Fruit fly (Drosophila melanogaster): ENCODE results near the gene CG14238.

The CG14238 gene

DNA sequence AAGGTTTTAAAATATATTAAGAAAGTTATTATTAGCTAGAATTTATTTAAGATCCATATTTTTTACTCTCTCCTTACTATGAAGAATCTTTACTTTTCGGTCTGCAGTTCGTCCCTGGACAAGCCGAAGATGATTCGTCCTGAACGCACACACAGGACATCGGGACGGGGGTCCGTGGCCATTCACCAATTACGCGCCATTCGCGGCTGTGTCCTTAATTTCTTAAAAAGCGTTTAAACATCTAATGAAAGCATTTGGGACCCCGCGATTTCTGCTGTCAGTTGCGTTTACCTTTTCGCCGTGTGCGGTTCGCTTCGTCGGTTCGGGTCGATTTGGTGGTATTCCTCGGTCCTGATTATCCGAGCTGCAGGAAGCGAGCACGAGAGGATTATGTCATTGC lies at the start of gene CG14238:
TSS of gene CG14238 (plus strand) at position 301 of the 400 bp plus-strand sequence.
- no peak for TF ChIP-seq CG3032 (tag; optimal IDR thresholded peaks at IDR 0.05)
- TF ChIP-seq CG10631 (GFP tag; optimal IDR thresholded peaks at IDR 0.05), result no peak
- no peak for TF ChIP-seq Eip93F (GFP tag; optimal IDR thresholded peaks at IDR 0.05)

DNA sequence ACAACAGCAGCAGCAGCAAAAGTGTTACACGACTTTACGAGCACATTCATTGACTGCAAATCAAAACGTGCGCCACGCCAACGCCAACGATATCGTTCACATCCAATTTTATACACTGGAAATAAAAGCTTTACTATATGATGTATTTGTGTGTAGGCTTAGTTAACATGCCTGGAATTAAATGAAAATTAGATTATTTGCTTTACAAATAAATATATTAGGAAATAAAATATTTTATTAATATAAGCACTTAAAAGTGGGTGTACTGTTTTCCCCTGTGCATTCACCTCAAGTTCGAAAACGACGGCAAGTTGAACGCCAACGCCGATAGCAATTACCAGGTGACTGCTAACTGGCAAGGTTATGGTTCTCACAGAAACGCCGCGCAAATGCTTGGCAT lies 48.3 kb upstream of the CG14238 start:
- TF ChIP-seq fd85E (GFP tag; optimal IDR thresholded peaks at IDR 0.05) (no peak), Sox14 (GFP tag; optimal IDR thresholded peaks at IDR 0.05) (no peak), CG6276 (GFP tag; optimal IDR thresholded peaks at IDR 0.05) (peak; percentile 24), cyc (GFP tag; optimal IDR thresholded peaks at IDR 0.05) (no peak), Sox15 (GFP tag; optimal IDR thresholded peaks at IDR 0.05) (no peak), CG7368 (GFP tag; optimal IDR thresholded peaks at IDR 0.05) (no peak), OdsH (GFP tag; optimal IDR thresholded peaks at IDR 0.05) (no peak), CG11902 (GFP tag; optimal IDR thresholded peaks at IDR 0.05) (no peak), CG6854 (GFP tag; optimal IDR thresholded peaks at IDR 0.05) (no peak), CG31627 (GFP tag; optimal IDR thresholded peaks at IDR 0.05) (no peak), CG9139 (GFP tag; optimal IDR thresholded peaks at IDR 0.05) (no peak), CG15336 (GFP tag; IDR thresholded peaks at IDR 0.05) (no peak), Eip93F (GFP tag; optimal IDR thresholded peaks at IDR 0.05) (no peak), eg (GFP tag; IDR thresholded peaks at IDR 0.05) (peak; percentile 84), Ets96B (tag; optimal IDR thresholded peaks at IDR 0.05) (no peak), Hr4 (GFP tag; optimal IDR thresholded peaks at IDR 0.05) (no peak), acj6 (GFP tag; optimal IDR thresholded peaks at IDR 0.05) (no peak), Lpt (GFP tag; optimal IDR thresholded peaks at IDR 0.05) (no peak), lz (GFP tag; optimal IDR thresholded peaks at IDR 0.05) (no peak), CG8319 (GFP tag; optimal IDR thresholded peaks at IDR 0.05) (no peak), CG6808 (GFP tag; optimal IDR thresholded peaks at IDR 0.05) (no peak), dac (GFP tag; optimal IDR thresholded peaks at IDR 0.05) (no peak), achi (GFP tag; optimal IDR thresholded peaks at IDR 0.05) (no peak), Sox102F (GFP tag; optimal IDR thresholded peaks at IDR 0.05) (no peak), CG32006 (GFP tag; optimal IDR thresholded peaks at IDR 0.05) (peak; percentile 10), CG10631 (GFP tag; optimal IDR thresholded peaks at IDR 0.05) (no peak), fd59A (GFP tag; optimal IDR thresholded peaks at IDR 0.05) (no peak), Met (GFP tag; optimal IDR thresholded peaks at IDR 0.05) (no peak), CG6792 (GFP tag; optimal IDR thresholded peaks at IDR 0.05) (no peak), CG6163 (GFP tag; IDR thresholded peaks at IDR 0.05) (peak; percentile 49; the same call in 1 of the 3 replicates), CG34406 (GFP tag; optimal IDR thresholded peaks at IDR 0.05) (no peak), svp (GFP tag) (no peak), CG3919 (GFP tag; optimal IDR thresholded peaks at IDR 0.05) (no peak), ss (GFP tag; optimal IDR thresholded peaks at IDR 0.05) (no peak), salr (GFP tag; optimal IDR thresholded peaks at IDR 0.05) (no peak), CG3032 (tag; optimal IDR thresholded peaks at IDR 0.05) (no peak), CG8119 (GFP tag; IDR thresholded peaks at IDR 0.05) (no peak), Ets21C (GFP tag; optimal IDR thresholded peaks at IDR 0.05) (no peak), CG10669 (GFP tag; optimal IDR thresholded peaks at IDR 0.05) (no peak), Gug (GFP tag; IDR thresholded peaks at IDR 0.05) (peak; percentile 50), Eip78C (GFP tag) (peak; percentile 63), CG11294 (GFP tag; IDR thresholded peaks at IDR 0.05) (peak; percentile 67), CG8632 (GFP tag; optimal IDR thresholded peaks at IDR 0.05) (no peak), topi (GFP tag; optimal IDR thresholded peaks at IDR 0.05) (no peak), pdm3 (GFP tag; optimal IDR thresholded peaks at IDR 0.05) (no peak), spab (GFP tag; optimal IDR thresholded peaks at IDR 0.05) (no peak), CG11762 (GFP tag; optimal IDR thresholded peaks at IDR 0.05; ENCODE audit: insufficient read depth) (no peak), CG1621 (tag; optimal IDR thresholded peaks at IDR 0.05) (no peak)
